Worm (Caenorhabditis elegans) whole organism, L2 larva: Measurements from ENCODE around the gene iars-1.

Source experiments
- C34F6.9 ChIP-seq: fragments of 150-350 bp; optimal IDR thresholded peaks from 2 replicates; lab custom pipeline; 2014; ENCODE audit warnings: missing biosample characterization, missing genetic modification characterization
- F13H6.1 ChIP-seq: sonication (generic microtip); optimal IDR thresholded peaks from 2 replicates; lab custom pipeline; 2016; ENCODE audit warnings: missing genetic modification characterization, missing compliant biosample characterization
- R02D3.7 ChIP-seq: fragments of 150-350 bp; optimal IDR thresholded peaks from 2 replicates; lab custom pipeline; 2014; ENCODE audit warnings: missing biosample characterization, missing genetic modification characterization
- Y55F3AM.14 ChIP-seq: fragments of 200-800 bp; sonication (Bioruptor generic); optimal IDR thresholded peaks from 2 replicates; lab custom pipeline; 2018; ENCODE audit warnings: mild to moderate bottlenecking, missing genetic modification characterization, missing compliant biosample characterization
- ZK546.5 ChIP-seq: sonication (generic microtip); optimal IDR thresholded peaks from 2 replicates; lab custom pipeline; 2017; ENCODE audit warnings: missing biosample characterization, missing genetic modification characterization
- alr-1 ChIP-seq: fragments of 150-350 bp; optimal IDR thresholded peaks from 2 replicates; lab custom pipeline; 2014; ENCODE audit warnings: missing biosample characterization, missing genetic modification characterization
- aly-2 ChIP-seq: fragments of 150-350 bp; optimal IDR thresholded peaks from 2 replicates; lab custom pipeline; 2014; ENCODE audit warnings: missing biosample characterization, missing genetic modification characterization
- ama-1 ChIP-seq: fragments of 150-350 bp; optimal IDR thresholded peaks from 2 replicates; lab custom pipeline; 2018; ENCODE audit warnings: inconsistent platforms
- blmp-1 ChIP-seq: sonication (generic microtip); optimal IDR thresholded peaks from 2 replicates; lab custom pipeline; 2017; ENCODE audit warnings: missing genetic modification characterization, mild to moderate bottlenecking, missing compliant biosample characterization, antibody characterized with exemption, moderate library complexity; ENCODE audit not compliant: insufficient read depth
- ceh-16 ChIP-seq: fragments of 150-350 bp; optimal IDR thresholded peaks from 2 replicates; lab custom pipeline; 2014; ENCODE audit warnings: missing biosample characterization, missing genetic modification characterization
- ceh-82 ChIP-seq: fragments of 150-350 bp; optimal IDR thresholded peaks from 2 replicates; lab custom pipeline; 2014; ENCODE audit warnings: missing biosample characterization, missing genetic modification characterization
- crh-2 ChIP-seq: sonication (generic microtip); optimal IDR thresholded peaks from 2 replicates; lab custom pipeline; 2017; ENCODE audit warnings: missing biosample characterization, missing genetic modification characterization
- egl-27 ChIP-seq: sonication (generic microtip); optimal IDR thresholded peaks from 3 replicates; lab custom pipeline; 2017; ENCODE audit warnings: missing biosample characterization, missing genetic modification reagents, missing genetic modification characterization
- elt-1 ChIP-seq: fragments of 150-350 bp; optimal IDR thresholded peaks from 2 replicates; lab custom pipeline; 2014; ENCODE audit warnings: missing biosample characterization, missing genetic modification characterization
- elt-3 ChIP-seq: sonication (generic microtip); optimal IDR thresholded peaks from 2 replicates; lab custom pipeline; 2017; ENCODE audit warnings: missing biosample characterization, missing genetic modification characterization
- fos-1 ChIP-seq: fragments of 150-350 bp; optimal IDR thresholded peaks from 2 replicates; lab custom pipeline; 2014; ENCODE audit warnings: missing biosample characterization, missing genetic modification characterization
- lin-11 ChIP-seq: fragments of 150-350 bp; sonication (generic microtip); optimal IDR thresholded peaks from 2 replicates; lab custom pipeline; 2014; ENCODE audit warnings: missing biosample characterization, missing genetic modification characterization, inconsistent platforms, mixed read lengths
- lin-13 ChIP-seq: fragments of 150-350 bp; optimal IDR thresholded peaks from 2 replicates; lab custom pipeline; 2014; ENCODE audit warnings: missing biosample characterization, missing genetic modification reagents, missing genetic modification characterization
- lin-39 ChIP-seq: fragments of 150-350 bp; optimal IDR thresholded peaks from 2 replicates; lab custom pipeline; 2014; ENCODE audit warnings: missing biosample characterization, missing genetic modification reagents, missing genetic modification characterization
- lsy-2 ChIP-seq, 2 experiments: fragments of 150-350 bp in 1 of 2; sonication (generic microtip) in 1 of 2; optimal IDR thresholded peaks; 2 replicates each; lab custom pipeline; 2014 to 2017; ENCODE audit warnings: missing biosample characterization in 2 of 2, missing genetic modification characterization in 2 of 2
- mab-5 ChIP-seq: fragments of 150-350 bp; optimal IDR thresholded peaks from 2 replicates; lab custom pipeline; 2014; ENCODE audit warnings: missing biosample characterization, missing genetic modification characterization
- mdl-1 ChIP-seq, 2 experiments: fragments of 150-350 bp in 1 of 2; sonication (generic microtip) in 1 of 2; optimal IDR thresholded peaks; 2 replicates each; lab custom pipeline; 2017; ENCODE audit warnings: missing biosample characterization in 2 of 2, missing genetic modification characterization in 2 of 2
- nhr-10 ChIP-seq: sonication (generic microtip); optimal IDR thresholded peaks from 2 replicates; lab custom pipeline; 2017; ENCODE audit warnings: missing biosample characterization, missing genetic modification characterization
- nhr-11 ChIP-seq: fragments of 150-350 bp; optimal IDR thresholded peaks from 2 replicates; lab custom pipeline; 2014; ENCODE audit warnings: missing biosample characterization, missing genetic modification characterization
- nhr-12 ChIP-seq: fragments of 150-350 bp; optimal IDR thresholded peaks from 2 replicates; lab custom pipeline; 2014; ENCODE audit warnings: missing biosample characterization, missing genetic modification characterization
- nhr-129 ChIP-seq: fragments of 150-350 bp; optimal IDR thresholded peaks from 2 replicates; lab custom pipeline; 2014; ENCODE audit warnings: missing biosample characterization, missing genetic modification characterization
- nhr-21 ChIP-seq: fragments of 150-350 bp; optimal IDR thresholded peaks from 2 replicates; lab custom pipeline; 2014; ENCODE audit warnings: missing biosample characterization, missing genetic modification characterization
- nhr-237 ChIP-seq: fragments of 150-350 bp; optimal IDR thresholded peaks from 2 replicates; lab custom pipeline; 2014; ENCODE audit warnings: missing biosample characterization, missing genetic modification characterization
- nhr-25 ChIP-seq: fragments of 150-350 bp; sonication (generic microtip); optimal IDR thresholded peaks from 3 replicates; lab custom pipeline; 2014; ENCODE audit warnings: missing biosample characterization, missing genetic modification characterization
- nhr-6 ChIP-seq: fragments of 150-350 bp; optimal IDR thresholded peaks from 2 replicates; lab custom pipeline; 2014; ENCODE audit warnings: missing biosample characterization, missing genetic modification characterization
- nhr-77 ChIP-seq: fragments of 150-350 bp; optimal IDR thresholded peaks from 2 replicates; lab custom pipeline; 2014; ENCODE audit warnings: missing biosample characterization, missing genetic modification characterization
- peb-1 ChIP-seq: fragments of 150-350 bp; optimal IDR thresholded peaks from 2 replicates; lab custom pipeline; 2014; ENCODE audit warnings: missing biosample characterization, missing genetic modification characterization
- sem-4 ChIP-seq: fragments of 150-350 bp; optimal IDR thresholded peaks from 2 replicates; lab custom pipeline; 2014; ENCODE audit warnings: missing biosample characterization, missing genetic modification reagents, missing genetic modification characterization
- skn-1 ChIP-seq: sonication (generic microtip); optimal IDR thresholded peaks from 2 replicates; lab custom pipeline; 2017; ENCODE audit warnings: missing biosample characterization, missing genetic modification characterization
- sma-9 ChIP-seq, 2 experiments: fragments of 150-350 bp in 1 of 2; sonication (generic microtip) in 1 of 2; optimal IDR thresholded peaks; 2 replicates each; lab custom pipeline; 2014 to 2016; ENCODE audit warnings: missing genetic modification characterization in 2 of 2, mild to moderate bottlenecking in 1 of 2, missing biosample characterization in 1 of 2, missing compliant biosample characterization in 1 of 2, missing genetic modification reagents in 1 of 2, moderate library complexity in 1 of 2
- snpc-4 ChIP-seq: fragments of 150-350 bp; optimal IDR thresholded peaks from 2 replicates; lab custom pipeline; 2014; ENCODE audit warnings: missing biosample characterization, missing genetic modification characterization
- unc-39 ChIP-seq: fragments of 150-350 bp; optimal IDR thresholded peaks from 2 replicates; lab custom pipeline; 2014; ENCODE audit warnings: missing biosample characterization, missing genetic modification characterization
- unc-55 ChIP-seq: fragments of 150-350 bp; sonication (generic microtip); optimal IDR thresholded peaks from 3 replicates; lab custom pipeline; 2014; ENCODE audit warnings: missing biosample characterization, missing genetic modification reagents, missing genetic modification characterization
- unc-62 ChIP-seq: fragments of 150-350 bp; optimal IDR thresholded peaks from 2 replicates; lab custom pipeline; 2014; ENCODE audit warnings: missing biosample characterization, missing genetic modification reagents, missing genetic modification characterization
- zag-1 ChIP-seq: fragments of 150-350 bp; optimal IDR thresholded peaks from 2 replicates; lab custom pipeline; 2014; ENCODE audit warnings: missing biosample characterization, missing genetic modification characterization
- ztf-1 ChIP-seq: fragments of 200-800 bp; sonication (Bioruptor generic); conservative IDR thresholded peaks from 2 replicates; pipeline ENCODE4 v1.3.6; 2022; ENCODE audit warnings: missing genetic modification characterization, missing compliant biosample characterization
- ztf-11 ChIP-seq: sonication (generic microtip); optimal IDR thresholded peaks from 2 replicates; lab custom pipeline; 2017; ENCODE audit warnings: missing biosample characterization, missing genetic modification characterization
- ztf-4 ChIP-seq: fragments of 150-350 bp; optimal IDR thresholded peaks from 2 replicates; lab custom pipeline; 2014; ENCODE audit warnings: missing biosample characterization, missing genetic modification characterization

iars-1 gene

ce11 chrIV:10403193-10404058 lies 35.0 kb downstream of the iars-1 start, which contains the start of gene gpa-7:
Gene gpa-7 (plus strand): TSS chrIV:10404008.
- TF ChIP-seq R02D3.7 (tag; lab: Kevin White, UChicago) (no peak), F13H6.1 (peak; percentile 91), lin-13 (GFP tag; lab: Kevin White, UChicago) (peak; percentile 28), unc-39 (tag; lab: Kevin White, UChicago) (no peak), C34F6.9 (tag; lab: Kevin White, UChicago) (peak; percentile 84), ztf-11 (tag; lab: Kevin White, UChicago) (no peak), ZK546.5 (no peak), nhr-12 (tag; lab: Kevin White, UChicago) (no peak), ztf-1 (no peak), ztf-4 (tag; lab: Kevin White, UChicago) (peak; percentile 18), ceh-82 (tag; lab: Kevin White, UChicago) (no peak), peb-1 (tag; lab: Kevin White, UChicago) (no peak), Y55F3AM.14 (GFP tag; lab: Kevin White, UChicago) (peak; percentile 22), ama-1 (lab: Kevin White, UChicago) (no peak), nhr-77 (tag; lab: Kevin White, UChicago) (no peak), egl-27 (peak; percentile 22), nhr-25 (tag; lab: Kevin White, UChicago) (no peak), elt-1 (tag; lab: Kevin White, UChicago) (no peak), aly-2 (tag; lab: Kevin White, UChicago) (no peak), nhr-237 (tag; lab: Kevin White, UChicago) (no peak), nhr-129 (tag; lab: Kevin White, UChicago) (peak; percentile 78), mab-5 (tag; lab: Kevin White, UChicago) (no peak), sem-4 (peak; percentile 52), nhr-6 (tag; lab: Kevin White, UChicago) (peak; percentile 56), mdl-1 (tag; optimal IDR thresholded peaks at IDR 0.05; lab: Kevin White, UChicago) (peak; percentile 32 to 35), blmp-1 (no peak), snpc-4 (tag; lab: Kevin White, UChicago) (peak; percentile 38), zag-1 (tag; lab: Kevin White, UChicago) (peak; percentile 85), nhr-21 (peak; percentile 22), sma-9 (GFP tag; optimal IDR thresholded peaks at IDR 0.05; lab: Kevin White, UChicago) (peak; percentile 82), sma-9 (tag; optimal IDR thresholded peaks at IDR 0.05; lab: Kevin White, UChicago) (no peak), elt-3 (tag; lab: Kevin White, UChicago) (no peak), alr-1 (no peak), lin-39 (tag; lab: Kevin White, UChicago) (no peak), nhr-11 (no peak), unc-55 (peak; percentile 67), unc-62 (GFP tag; lab: Kevin White, UChicago) (no peak), ceh-16 (no peak), lin-11 (tag; lab: Kevin White, UChicago) (peak; percentile 69), fos-1 (tag; lab: Kevin White, UChicago) (peak; percentile 27), crh-2 (tag; lab: Kevin White, UChicago) (peak; percentile 59), skn-1 (tag; lab: Kevin White, UChicago) (no peak), lsy-2 (tag; optimal IDR thresholded peaks at IDR 0.05; lab: Kevin White, UChicago) (peak; percentile 25 to 62)
- TF ChIP-seq, all 48 proteins: peak for 19

ce11 chrIV:10409377-10409776 lies 41.0 kb downstream of the iars-1 start, which contains the start of gene rfk-1:
Gene rfk-1 (minus strand): TSS chrIV:10409477.
- TF ChIP-seq lin-39 (tag; lab: Kevin White, UChicago) (no peak), ZK546.5 (no peak), lin-13 (GFP tag; lab: Kevin White, UChicago) (no peak), peb-1 (tag; lab: Kevin White, UChicago) (no peak), crh-2 (tag; lab: Kevin White, UChicago) (no peak), F13H6.1 (no peak), R02D3.7 (tag; lab: Kevin White, UChicago) (no peak), aly-2 (tag; lab: Kevin White, UChicago) (no peak), nhr-129 (tag; lab: Kevin White, UChicago) (no peak), sma-9 (GFP tag; optimal IDR thresholded peaks at IDR 0.05; lab: Kevin White, UChicago) (no peak), sma-9 (tag; optimal IDR thresholded peaks at IDR 0.05; lab: Kevin White, UChicago) (no peak), nhr-11 (no peak), blmp-1 (no peak), zag-1 (tag; lab: Kevin White, UChicago) (no peak), nhr-10 (no peak), lsy-2 (tag; optimal IDR thresholded peaks at IDR 0.05; lab: Kevin White, UChicago) (no peak), elt-1 (tag; lab: Kevin White, UChicago) (no peak), ztf-1 (no peak), ztf-11 (tag; lab: Kevin White, UChicago) (no peak)
